Fruit fly (Drosophila melanogaster) whole organism, embryonic: ENCODE results near the gene FASN2.

Experiments
- Ada2b ChIP-seq: fragments of 200-800 bp; sonication (Bioruptor generic); IDR thresholded peaks from 2 replicates; pipeline ENCODE4 v1.3.6; 2022; ENCODE audit warnings: missing biosample characterization, missing genetic modification characterization
- CG10274 ChIP-seq: fragments of 200-800 bp; sonication (Bioruptor generic); optimal IDR thresholded peaks from 3 replicates; lab custom pipeline; 2017; ENCODE audit warnings: missing biosample characterization, mild to moderate bottlenecking, missing genetic modification characterization
- CG10565 ChIP-seq: fragments of 200-800 bp; sonication (Bioruptor generic); optimal IDR thresholded peaks from 3 replicates; lab custom pipeline; 2016; ENCODE audit warnings: missing biosample characterization, mild to moderate bottlenecking, missing genetic modification characterization
- CG10979 ChIP-seq: fragments of 200-800 bp; sonication (Bioruptor generic); optimal IDR thresholded peaks from 2 replicates; lab custom pipeline; 2018; ENCODE audit warnings: missing biosample characterization, mild to moderate bottlenecking, missing genetic modification characterization, moderate library complexity
- CG13424 ChIP-seq: fragments of 200-800 bp; sonication (Bioruptor generic); optimal IDR thresholded peaks from 2 replicates; lab custom pipeline; 2019; ENCODE audit warnings: missing biosample characterization, mild to moderate bottlenecking, missing genetic modification characterization, moderate library complexity
- CG15479 ChIP-seq: fragments of 200-800 bp; sonication (Bioruptor generic); optimal IDR thresholded peaks from 3 replicates; lab custom pipeline; 2019; ENCODE audit warnings: missing biosample characterization, mild to moderate bottlenecking, missing genetic modification characterization, moderate library complexity
- CG15696 ChIP-seq: fragments of 200-800 bp; sonication (Bioruptor generic); optimal IDR thresholded peaks from 2 replicates; lab custom pipeline; 2019; ENCODE audit warnings: missing biosample characterization, mild to moderate bottlenecking, missing genetic modification characterization, moderate library complexity
- CG30020 ChIP-seq: fragments of 200-800 bp; optimal IDR thresholded peaks from 2 replicates; lab custom pipeline; 2019; ENCODE audit warnings: missing biosample characterization, mild to moderate bottlenecking, missing genetic modification characterization, moderate library complexity
- CG30431 ChIP-seq: fragments of 200-800 bp; sonication (Bioruptor generic); optimal IDR thresholded peaks from 2 replicates; lab custom pipeline; 2017; ENCODE audit warnings: missing biosample characterization, missing genetic modification characterization
- CG33557 ChIP-seq: fragments of 200-800 bp; sonication (Bioruptor generic); optimal IDR thresholded peaks from 2 replicates; lab custom pipeline; 2019; ENCODE audit warnings: missing biosample characterization, mild to moderate bottlenecking, missing genetic modification characterization, moderate library complexity
- CG4360 ChIP-seq: fragments of 200-800 bp; sonication (Bioruptor generic); IDR thresholded peaks from 2 replicates; pipeline ENCODE4 v1.3.6; 2022; ENCODE audit warnings: missing biosample characterization, missing genetic modification characterization
- CG6813 ChIP-seq: fragments of 200-800 bp; sonication (Bioruptor generic); optimal IDR thresholded peaks from 2 replicates; lab custom pipeline; 2017; ENCODE audit warnings: missing biosample characterization, missing genetic modification characterization, mild to moderate bottlenecking, moderate library complexity, missing genetic modification reagents
- CG7271 ChIP-seq: fragments of 200-800 bp; sonication (Bioruptor generic); optimal IDR thresholded peaks from 2 replicates; lab custom pipeline; 2018; ENCODE audit warnings: missing biosample characterization, mild to moderate bottlenecking, missing genetic modification characterization, moderate library complexity
- CG7745 ChIP-seq: fragments of 200-800 bp; sonication (Bioruptor generic); optimal IDR thresholded peaks from 2 replicates; lab custom pipeline; 2018; ENCODE audit warnings: missing biosample characterization, mild to moderate bottlenecking, missing genetic modification characterization, moderate library complexity
- CG7963 ChIP-seq: fragments of 200-800 bp; sonication (Bioruptor generic); IDR thresholded peaks from 3 replicates; pipeline ENCODE4 v1.3.6; 2022; ENCODE audit warnings: missing biosample characterization, missing genetic modification characterization; ENCODE audit not compliant: partially characterized antibody
- CG9215 ChIP-seq: fragments of 200-800 bp; sonication (Bioruptor generic); IDR thresholded peaks from 2 replicates; pipeline ENCODE4 v1.3.6; 2022; ENCODE audit warnings: missing biosample characterization, missing genetic modification characterization
- CG9797 ChIP-seq: fragments of 200-800 bp; sonication (Bioruptor generic); optimal IDR thresholded peaks from 3 replicates; lab custom pipeline; 2018; ENCODE audit warnings: missing biosample characterization, mild to moderate bottlenecking, missing genetic modification characterization
- D ChIP-seq, 2 experiments: fragments of 200-800 bp in 1 of 2; fragments of >200 bp in 1 of 2; sonication (Bioruptor generic) in 1 of 2; optimal IDR thresholded peaks; 2 replicates in 1 of 2; 3 replicates in 1 of 2; lab custom pipeline; 2017; ENCODE audit warnings: mild to moderate bottlenecking in 1 of 2, missing biosample characterization in 1 of 2, missing genetic modification characterization in 1 of 2, missing genetic modification reagents in 1 of 2
- D19A ChIP-seq: fragments of 200-800 bp; optimal IDR thresholded peaks from 3 replicates; lab custom pipeline; 2019; ENCODE audit warnings: missing biosample characterization, mild to moderate bottlenecking, missing genetic modification characterization, moderate library complexity
- Oaz ChIP-seq: fragments of 200-800 bp; sonication (Bioruptor generic); IDR thresholded peaks from 2 replicates; pipeline ENCODE4 v1.3.6; 2022; ENCODE audit warnings: missing biosample characterization, missing genetic modification characterization
- Rfx ChIP-seq: fragments of 200-800 bp; sonication (Bioruptor generic); IDR thresholded peaks from 2 replicates; pipeline ENCODE4 v1.3.6; 2022; ENCODE audit warnings: missing biosample characterization, missing genetic modification characterization
- Side ChIP-seq: fragments of 200-800 bp; sonication (Bioruptor generic); optimal IDR thresholded peaks from 2 replicates; lab custom pipeline; 2016; ENCODE audit warnings: missing biosample characterization, missing genetic modification characterization
- Taf1 ChIP-seq: fragments of 200-800 bp; sonication (Bioruptor generic); IDR thresholded peaks from 2 replicates; pipeline ENCODE4 v1.3.6; 2022; ENCODE audit warnings: missing biosample characterization, missing genetic modification characterization
- Xrp1 ChIP-seq: fragments of 200-800 bp; sonication (Bioruptor generic); IDR thresholded peaks from 2 replicates; pipeline ENCODE4 v1.3.6; 2022; ENCODE audit warnings: missing biosample characterization, missing genetic modification characterization
- YL-1 ChIP-seq: fragments of 200-800 bp; sonication (Bioruptor generic); optimal IDR thresholded peaks from 3 replicates; lab custom pipeline; 2017; ENCODE audit warnings: missing biosample characterization, mild to moderate bottlenecking, missing genetic modification characterization
- bbx ChIP-seq: fragments of 200-800 bp; sonication (Bioruptor generic); IDR thresholded peaks from 2 replicates; pipeline ENCODE4 v1.3.6; 2022; ENCODE audit warnings: missing biosample characterization, missing genetic modification characterization; ENCODE audit not compliant: partially characterized antibody
- bsh ChIP-seq, 2 experiments: fragments of 200-800 bp; sonication (Bioruptor generic); optimal IDR thresholded peaks; 2 replicates each; lab custom pipeline; 2017 to 2018; ENCODE audit warnings: mild to moderate bottlenecking in 2 of 2, missing biosample characterization in 2 of 2, missing genetic modification characterization in 2 of 2, moderate library complexity in 1 of 2
- dati ChIP-seq: fragments of 200-800 bp; sonication (Bioruptor generic); IDR thresholded peaks from 2 replicates; pipeline ENCODE4 v1.3.6; 2022; ENCODE audit warnings: missing biosample characterization, missing genetic modification characterization
- dm ChIP-seq: fragments of 200-800 bp; sonication (Bioruptor generic); optimal IDR thresholded peaks from 3 replicates; lab custom pipeline; 2016; ENCODE audit warnings: missing biosample characterization, missing genetic modification characterization
- fd96Cb ChIP-seq: fragments of 200-800 bp; sonication (Bioruptor generic); optimal IDR thresholded peaks from 2 replicates; lab custom pipeline; 2018; ENCODE audit warnings: missing biosample characterization, mild to moderate bottlenecking, missing genetic modification characterization, moderate library complexity
- fru ChIP-seq: fragments of >200 bp; optimal IDR thresholded peaks from 2 replicates; lab custom pipeline; 2017
- ken ChIP-seq: fragments of 200-800 bp; sonication (Bioruptor generic); IDR thresholded peaks from 3 replicates; pipeline ENCODE4 v1.3.6; 2022; ENCODE audit warnings: missing biosample characterization, missing genetic modification characterization
- luna ChIP-seq: fragments of 200-800 bp; sonication (Bioruptor generic); optimal IDR thresholded peaks from 2 replicates; lab custom pipeline; 2016; ENCODE audit warnings: missing biosample characterization, missing genetic modification characterization
- nom ChIP-seq: fragments of 200-800 bp; sonication (Bioruptor generic); optimal IDR thresholded peaks from 2 replicates; lab custom pipeline; 2017; ENCODE audit warnings: missing biosample characterization, missing genetic modification characterization, mild to moderate bottlenecking, moderate library complexity, missing genetic modification reagents
- pb ChIP-seq: fragments of 200-800 bp; sonication (Bioruptor generic); optimal IDR thresholded peaks from 3 replicates; lab custom pipeline; 2016; ENCODE audit warnings: missing biosample characterization, missing genetic modification characterization
- pho ChIP-seq: fragments of 200-800 bp; sonication (Bioruptor generic); optimal IDR thresholded peaks from 2 replicates; lab custom pipeline; 2016; ENCODE audit warnings: missing biosample characterization, missing genetic modification characterization
- prd ChIP-seq, 3 experiments: fragments of >200 bp in 2 of 3; fragments of 200-800 bp in 1 of 3; sonication (Bioruptor generic) in 1 of 3; optimal IDR thresholded peaks in 2 of 3; IDR thresholded peaks in 1 of 3; 2 replicates in 2 of 3; 3 replicates in 1 of 3; pipeline versions ENCODE4 v1.3.6 to Lab custom; 2017 to 2022; ENCODE audit warnings: missing biosample characterization in 1 of 3, missing genetic modification characterization in 1 of 3
- row ChIP-seq: fragments of 200-800 bp; sonication (Bioruptor generic); IDR thresholded peaks from 3 replicates; pipeline ENCODE4 v1.3.6; 2022; ENCODE audit warnings: missing biosample characterization, missing genetic modification characterization
- salm ChIP-seq: fragments of 200-800 bp; sonication (Bioruptor generic); optimal IDR thresholded peaks from 2 replicates; lab custom pipeline; 2018; ENCODE audit warnings: missing biosample characterization, mild to moderate bottlenecking, missing genetic modification characterization
- sisA ChIP-seq: fragments of 200-800 bp; sonication (Bioruptor generic); IDR thresholded peaks from 2 replicates; pipeline ENCODE4 v1.3.6; 2022; ENCODE audit warnings: missing biosample characterization, missing genetic modification characterization
- sob ChIP-seq: fragments of 200-800 bp; sonication (Bioruptor generic); IDR thresholded peaks from 2 replicates; pipeline ENCODE4 v1.3.6; 2022; ENCODE audit warnings: missing biosample characterization, missing genetic modification characterization
- twi ChIP-seq: fragments of 200-800 bp; optimal IDR thresholded peaks from 2 replicates; lab custom pipeline; 2019; ENCODE audit warnings: missing biosample characterization, mild to moderate bottlenecking, missing genetic modification characterization, moderate library complexity
- vfl ChIP-seq: fragments of 200-800 bp; sonication (Bioruptor generic); optimal IDR thresholded peaks from 2 replicates; lab custom pipeline; 2016; ENCODE audit warnings: missing biosample characterization, missing genetic modification characterization
- vnd ChIP-seq: fragments of 200-800 bp; sonication (Bioruptor generic); IDR thresholded peaks from 3 replicates; pipeline ENCODE4 v1.3.6; 2022; ENCODE audit warnings: missing biosample characterization, missing genetic modification characterization; ENCODE audit not compliant: partially characterized antibody
- zf30C ChIP-seq: fragments of 200-800 bp; sonication (Bioruptor generic); optimal IDR thresholded peaks from 3 replicates; lab custom pipeline; 2018; ENCODE audit warnings: missing biosample characterization, mild to moderate bottlenecking, missing genetic modification characterization
- zfh1 ChIP-seq: fragments of 200-800 bp; sonication (Bioruptor generic); IDR thresholded peaks from 3 replicates; pipeline ENCODE4 v1.3.6; 2022; ENCODE audit warnings: missing biosample characterization, missing genetic modification characterization

The FASN2 gene

DNA sequence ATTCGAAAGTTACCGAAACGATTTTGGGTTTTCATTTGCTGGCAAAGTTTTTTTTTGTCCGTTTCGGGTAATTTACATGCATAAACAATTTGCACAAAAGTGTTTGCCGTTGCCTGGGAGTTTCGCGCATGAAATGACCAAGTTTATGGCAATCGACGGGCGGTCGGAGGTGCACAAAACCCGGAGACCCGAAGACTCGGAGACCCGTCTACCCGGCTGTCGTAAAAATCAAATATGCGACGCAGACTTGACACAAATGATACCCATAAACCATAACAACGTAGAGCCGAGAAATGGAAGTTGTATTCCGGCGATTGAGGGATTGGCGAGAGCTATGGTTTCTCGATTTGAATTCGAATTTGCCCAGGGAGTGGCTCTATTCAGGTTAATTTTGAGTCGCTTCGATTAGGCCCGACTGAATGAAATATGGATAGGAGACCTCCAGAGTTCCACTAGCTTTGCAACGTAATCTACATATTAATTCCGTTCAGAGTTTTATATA is 36.8 kb upstream of the FASN2 start (continued):
- TF ChIP-seq vnd (no peak), CG4360 (no peak), fru (lab: Kevin White, UChicago) (no peak), sisA (GFP tag; lab: Robert Waterston, UW) (no peak), CG9215 (GFP tag; lab: Robert Waterston, UW) (no peak)

DNA sequence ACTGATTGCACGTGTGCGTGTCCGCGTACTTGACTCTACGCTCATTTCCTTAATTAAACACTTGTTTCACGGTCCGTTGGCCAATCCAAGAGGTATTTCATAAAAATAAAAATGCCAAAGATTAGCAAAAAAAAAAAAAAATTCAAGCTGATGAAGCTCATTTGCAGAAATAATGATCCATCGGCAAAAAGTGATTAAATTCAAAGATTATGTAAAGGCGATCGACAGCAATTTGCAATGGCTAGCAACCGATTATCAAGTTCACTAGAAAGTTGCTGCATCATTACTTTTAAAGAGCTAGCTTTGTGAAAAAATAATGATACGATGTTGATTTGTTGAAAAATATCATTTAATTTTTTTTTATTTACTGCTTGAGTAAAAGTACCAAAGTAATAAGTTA is 34.3 kb upstream of the FASN2 start:
- TF ChIP-seq Side: no peak
- TF ChIP-seq CG15696 (tag; lab: Kevin White, UChicago): no peak
- no peak for TF ChIP-seq pb (GFP tag; lab: Kevin White, UChicago)
- TF ChIP-seq Oaz (GFP tag; lab: Robert Waterston, UW): no peak

DNA sequence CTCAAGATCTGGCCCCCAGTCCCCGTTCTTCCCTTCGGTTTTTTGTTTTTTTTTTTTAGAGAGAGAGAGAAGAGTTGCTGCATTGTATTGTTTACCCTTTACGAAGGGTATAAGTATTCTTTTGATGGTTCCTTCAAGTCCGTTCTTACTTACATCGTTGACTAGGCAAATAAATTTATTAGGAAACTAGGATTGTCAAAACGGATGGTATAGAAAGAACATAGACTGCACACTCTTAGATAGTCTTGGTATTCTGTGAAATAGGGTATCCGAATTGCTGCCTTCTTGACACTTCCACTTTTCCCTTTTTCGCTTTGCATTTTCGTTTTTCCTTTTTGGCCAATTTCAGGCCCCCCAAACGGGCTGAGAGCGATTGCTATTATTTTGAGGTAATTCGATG is 32.3 kb upstream of the FASN2 start:
- TF ChIP-seq row (no peak), nom (peak; percentile 47), CG7745 (tag; lab: Kevin White, UChicago) (no peak), D19A (tag; lab: Kevin White, UChicago) (peak; percentile 32), CG33557 (GFP tag; lab: Kevin White, UChicago) (no peak), salm (tag; lab: Kevin White, UChicago) (no peak), bbx (no peak), fd96Cb (no peak), CG15479 (GFP tag; lab: Kevin White, UChicago) (no peak), CG30020 (no peak), vfl (GFP tag; lab: Kevin White, UChicago) (no peak), CG4360 (no peak), pb (GFP tag; lab: Kevin White, UChicago) (no peak), Xrp1 (GFP tag; lab: Robert Waterston, UW) (0 out of 2 replicates have a peak, but pooled peaks have one; percentile 18), zfh1 (GFP tag; lab: Robert Waterston, UW) (no peak), bsh (GFP tag; optimal IDR thresholded peaks at IDR 0.05; lab: Kevin White, UChicago) (peak in 1 of 2 experiments; percentile 17), YL-1 (GFP tag; lab: Kevin White, UChicago) (no peak), D (optimal IDR thresholded peaks at IDR 0.05; lab: Kevin White, UChicago) (no peak), D (GFP tag; optimal IDR thresholded peaks at IDR 0.05; lab: Kevin White, UChicago) (no peak)

DNA sequence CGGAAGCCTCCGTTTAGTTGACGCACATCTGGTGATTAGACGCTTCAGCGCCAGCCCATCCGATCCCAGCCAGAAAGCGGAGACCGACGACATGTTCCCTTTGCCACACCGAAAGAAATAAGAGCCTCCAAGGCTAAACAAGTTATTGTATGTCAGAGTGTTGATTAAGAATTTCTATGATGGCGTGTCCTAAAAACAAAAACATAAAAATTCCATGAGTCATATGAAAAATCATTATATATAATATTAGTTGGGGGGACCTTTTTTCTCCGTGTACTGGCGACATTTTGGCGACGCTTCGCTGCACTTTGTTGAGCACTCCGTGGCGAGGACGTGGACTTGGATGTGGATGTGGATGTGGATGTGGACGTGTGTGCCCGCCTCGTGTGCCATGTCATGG is 31.0 kb upstream of the FASN2 start:
- TF ChIP-seq CG9797 (no peak), CG13424 (peak; percentile 28), row (peak; percentile 51; the same call in 2 of the 3 replicates), Ada2b (GFP tag; lab: Robert Waterston, UW) (0 out of 2 replicates have a peak, but pooled peaks have one; percentile 9), dati (no peak), CG30431 (GFP tag; lab: Kevin White, UChicago) (peak; percentile 18), CG10565 (no peak), prd (optimal IDR thresholded peaks at IDR 0.05; lab: Kevin White, UChicago) (no peak), prd (GFP tag; IDR thresholded peaks at IDR 0.05; lab: Robert Waterston, UW) (peak; percentile 55; the same call in 1 of the 3 replicates), zf30C (GFP tag; lab: Kevin White, UChicago) (no peak), CG10979 (peak; percentile 57), CG6813 (no peak), luna (GFP tag; lab: Kevin White, UChicago) (no peak), sob (peak; percentile 35; the same call in 1 of the 2 replicates), Taf1 (no peak), ken (GFP tag; lab: Robert Waterston, UW) (peak; percentile 38; the same call in 1 of the 3 replicates), dm (GFP tag; lab: Kevin White, UChicago) (no peak), CG7271 (no peak), Rfx (GFP tag; lab: Robert Waterston, UW) (peak; percentile 47), CG7963 (no peak), CG10274 (GFP tag; lab: Kevin White, UChicago) (no peak), twi (tag; lab: Kevin White, UChicago) (no peak), pho (no peak)
